Fruit fly (Drosophila melanogaster) whole organism, embryonic: Measurements from ENCODE around the gene gNacalpha.

ENCODE experiments used
- Atf3 ChIP-seq: fragments of 200-800 bp; sonication (Bioruptor generic); optimal IDR thresholded peaks from 3 replicates; lab custom pipeline; 2016; ENCODE audit warnings: missing biosample characterization, missing genetic modification characterization
- Atf6 ChIP-seq: fragments of 200-800 bp; sonication (Bioruptor generic); IDR thresholded peaks from 2 replicates; pipeline ENCODE4 v1.3.6; 2022; ENCODE audit warnings: missing biosample characterization, missing genetic modification characterization
- CG10366 ChIP-seq: fragments of 200-800 bp; sonication (Bioruptor generic); IDR thresholded peaks from 2 replicates; pipeline ENCODE4 v1.3.6; 2022; ENCODE audit warnings: missing biosample characterization, missing genetic modification characterization
- CG10543 ChIP-seq: fragments of 200-800 bp; sonication (Bioruptor generic); optimal IDR thresholded peaks from 3 replicates; lab custom pipeline; 2017; ENCODE audit warnings: missing biosample characterization, mild to moderate bottlenecking, missing genetic modification characterization, moderate library complexity
- CG11247 ChIP-seq: fragments of 200-800 bp; sonication (Bioruptor generic); IDR thresholded peaks from 2 replicates; pipeline ENCODE4 v1.3.6; 2022; ENCODE audit warnings: missing biosample characterization, missing genetic modification characterization
- CG11398 ChIP-seq: fragments of 200-800 bp; sonication (Bioruptor generic); optimal IDR thresholded peaks from 2 replicates; lab custom pipeline; 2016; ENCODE audit warnings: missing biosample characterization, missing genetic modification characterization
- CG12769 ChIP-seq: fragments of 200-800 bp; sonication (Bioruptor generic); optimal IDR thresholded peaks from 2 replicates; lab custom pipeline; 2019; ENCODE audit warnings: missing biosample characterization, mild to moderate bottlenecking, missing genetic modification characterization, moderate library complexity
- CG12942 ChIP-seq: fragments of 200-800 bp; sonication (Bioruptor generic); optimal IDR thresholded peaks from 3 replicates; lab custom pipeline; 2016; ENCODE audit warnings: missing biosample characterization, missing genetic modification characterization
- CG13424 ChIP-seq: fragments of 200-800 bp; sonication (Bioruptor generic); optimal IDR thresholded peaks from 2 replicates; lab custom pipeline; 2019; ENCODE audit warnings: missing biosample characterization, mild to moderate bottlenecking, missing genetic modification characterization, moderate library complexity
- CG14860 ChIP-seq: fragments of 200-800 bp; sonication (Bioruptor generic); IDR thresholded peaks from 3 replicates; pipeline ENCODE4 v1.3.6; 2022; ENCODE audit warnings: missing biosample characterization, missing genetic modification characterization; ENCODE audit not compliant: partially characterized antibody
- CG15479 ChIP-seq: fragments of 200-800 bp; sonication (Bioruptor generic); optimal IDR thresholded peaks from 3 replicates; lab custom pipeline; 2019; ENCODE audit warnings: missing biosample characterization, mild to moderate bottlenecking, missing genetic modification characterization, moderate library complexity
- CG17802 ChIP-seq: fragments of 200-800 bp; sonication (Bioruptor generic); optimal IDR thresholded peaks from 2 replicates; lab custom pipeline; 2018; ENCODE audit warnings: missing biosample characterization, mild to moderate bottlenecking, missing genetic modification characterization, moderate library complexity
- CG30431 ChIP-seq: fragments of 200-800 bp; sonication (Bioruptor generic); optimal IDR thresholded peaks from 2 replicates; lab custom pipeline; 2017; ENCODE audit warnings: missing biosample characterization, missing genetic modification characterization
- CG43689 ChIP-seq: fragments of 200-800 bp; sonication (Bioruptor generic); IDR thresholded peaks from 2 replicates; pipeline ENCODE4 v1.3.6; 2022; ENCODE audit warnings: missing biosample characterization, missing genetic modification characterization
- CG4404 ChIP-seq: fragments of 200-800 bp; sonication (Bioruptor generic); IDR thresholded peaks from 2 replicates; pipeline ENCODE4 v1.3.6; 2022; ENCODE audit warnings: missing biosample characterization, missing genetic modification characterization
- CG4854 ChIP-seq: fragments of 200-800 bp; sonication (Bioruptor generic); optimal IDR thresholded peaks from 2 replicates; lab custom pipeline; 2016; ENCODE audit warnings: missing biosample characterization, missing genetic modification characterization, inconsistent platforms
- CG7745 ChIP-seq: fragments of 200-800 bp; sonication (Bioruptor generic); optimal IDR thresholded peaks from 2 replicates; lab custom pipeline; 2018; ENCODE audit warnings: missing biosample characterization, mild to moderate bottlenecking, missing genetic modification characterization, moderate library complexity
- CG8478 ChIP-seq: fragments of >200 bp; optimal IDR thresholded peaks from 2 replicates; lab custom pipeline; 2018
- CG9215 ChIP-seq: fragments of 200-800 bp; sonication (Bioruptor generic); IDR thresholded peaks from 2 replicates; pipeline ENCODE4 v1.3.6; 2022; ENCODE audit warnings: missing biosample characterization, missing genetic modification characterization
- CkIIα-i1 ChIP-seq: fragments of 200-800 bp; sonication (Bioruptor generic); IDR thresholded peaks from 2 replicates; pipeline ENCODE4 v1.3.6; 2022; ENCODE audit warnings: missing biosample characterization, missing genetic modification characterization
- D ChIP-seq, 2 experiments: fragments of 200-800 bp in 1 of 2; fragments of >200 bp in 1 of 2; sonication (Bioruptor generic) in 1 of 2; optimal IDR thresholded peaks; 2 replicates in 1 of 2; 3 replicates in 1 of 2; lab custom pipeline; 2017; ENCODE audit warnings: mild to moderate bottlenecking in 1 of 2, missing biosample characterization in 1 of 2, missing genetic modification characterization in 1 of 2, missing genetic modification reagents in 1 of 2
- Fer2 ChIP-seq: fragments of 200-800 bp; sonication (Bioruptor generic); optimal IDR thresholded peaks from 2 replicates; lab custom pipeline; 2018; ENCODE audit warnings: missing biosample characterization, mild to moderate bottlenecking, missing genetic modification characterization, moderate library complexity
- HmgZ ChIP-seq: fragments of 200-800 bp; sonication (Bioruptor generic); optimal IDR thresholded peaks from 2 replicates; lab custom pipeline; 2018; ENCODE audit warnings: missing biosample characterization, mild to moderate bottlenecking, missing genetic modification characterization
- Hmr ChIP-seq: fragments of 200-800 bp; sonication (Bioruptor generic); optimal IDR thresholded peaks from 3 replicates; lab custom pipeline; 2017; ENCODE audit warnings: mild to moderate bottlenecking, missing biosample characterization, missing genetic modification reagents, missing genetic modification characterization
- Med ChIP-seq: fragments of 200-800 bp; sonication (Bioruptor generic); peaks from one replicate; lab custom pipeline; 2016; ENCODE audit warnings: missing biosample characterization, missing genetic modification characterization, mild to moderate bottlenecking, inconsistent platforms, moderate library complexity
- NFAT ChIP-seq: fragments of 200-800 bp; sonication (Bioruptor generic); IDR thresholded peaks from 2 replicates; pipeline ENCODE4 v1.3.6; 2022; ENCODE audit warnings: missing biosample characterization, missing genetic modification characterization
- Rfx ChIP-seq: fragments of 200-800 bp; sonication (Bioruptor generic); IDR thresholded peaks from 2 replicates; pipeline ENCODE4 v1.3.6; 2022; ENCODE audit warnings: missing biosample characterization, missing genetic modification characterization
- Side ChIP-seq: fragments of 200-800 bp; sonication (Bioruptor generic); optimal IDR thresholded peaks from 2 replicates; lab custom pipeline; 2016; ENCODE audit warnings: missing biosample characterization, missing genetic modification characterization
- TFAM ChIP-seq: fragments of 200-800 bp; sonication (Bioruptor generic); optimal IDR thresholded peaks from 2 replicates; lab custom pipeline; 2017; ENCODE audit warnings: missing biosample characterization, missing genetic modification characterization, inconsistent platforms
- Trl ChIP-seq, 3 experiments: fragments of >200 bp in 2 of 3; fragments of 200-800 bp in 1 of 3; sonication (Bioruptor generic) in 1 of 3; optimal IDR thresholded peaks; 2 replicates in 1 of 3; 3 replicates in 2 of 3; lab custom pipeline; 2016 to 2017; ENCODE audit warnings: missing biosample characterization in 1 of 3, missing genetic modification characterization in 1 of 3
- Xbp1 ChIP-seq: fragments of 200-800 bp; sonication (Bioruptor generic); optimal IDR thresholded peaks from 3 replicates; lab custom pipeline; 2016; ENCODE audit warnings: missing biosample characterization, mild to moderate bottlenecking, missing genetic modification characterization
- ase ChIP-seq: fragments of 200-800 bp; sonication (Bioruptor generic); IDR thresholded peaks from 3 replicates; pipeline ENCODE4 v1.3.6; 2022; ENCODE audit warnings: missing biosample characterization, missing genetic modification characterization
- az2 ChIP-seq: fragments of 200-800 bp; sonication (Bioruptor generic); optimal IDR thresholded peaks from 3 replicates; lab custom pipeline; 2016; ENCODE audit warnings: missing biosample characterization, missing genetic modification characterization
- bsh ChIP-seq, 2 experiments: fragments of 200-800 bp; sonication (Bioruptor generic); optimal IDR thresholded peaks; 2 replicates each; lab custom pipeline; 2017 to 2018; ENCODE audit warnings: mild to moderate bottlenecking in 2 of 2, missing biosample characterization in 2 of 2, missing genetic modification characterization in 2 of 2, moderate library complexity in 1 of 2
- cg ChIP-seq: fragments of 200-800 bp; sonication (Bioruptor generic); optimal IDR thresholded peaks from 3 replicates; lab custom pipeline; 2019; ENCODE audit warnings: missing biosample characterization, mild to moderate bottlenecking, missing genetic modification characterization, moderate library complexity
- chif ChIP-seq, 2 experiments: fragments of 200-800 bp; sonication (Bioruptor generic); optimal IDR thresholded peaks; 3 replicates each; lab custom pipeline; 2016; ENCODE audit warnings: missing biosample characterization in 2 of 2, missing genetic modification characterization in 2 of 2
- ci ChIP-seq: fragments of 200-800 bp; sonication (Bioruptor generic); IDR thresholded peaks from 3 replicates; pipeline ENCODE4 v1.3.6; 2022; ENCODE audit warnings: missing biosample characterization, missing genetic modification characterization
- hb ChIP-seq: fragments of 200-800 bp; sonication (Bioruptor generic); IDR thresholded peaks from 3 replicates; pipeline ENCODE4 v1.3.6; 2022; ENCODE audit warnings: missing biosample characterization, missing genetic modification characterization; ENCODE audit not compliant: partially characterized antibody
- kay ChIP-seq: fragments of 200-800 bp; sonication (Bioruptor generic); optimal IDR thresholded peaks from 2 replicates; lab custom pipeline; 2016; ENCODE audit warnings: missing biosample characterization, missing genetic modification characterization
- lab ChIP-seq: fragments of 200-800 bp; sonication (Bioruptor generic); optimal IDR thresholded peaks from 3 replicates; lab custom pipeline; 2017; ENCODE audit warnings: missing biosample characterization, missing genetic modification characterization, mild to moderate bottlenecking, moderate library complexity, missing genetic modification reagents
- lilli ChIP-seq: fragments of 200-800 bp; sonication (Bioruptor generic); optimal IDR thresholded peaks from 3 replicates; lab custom pipeline; 2016; ENCODE audit warnings: missing biosample characterization, missing genetic modification characterization
- nerfin-1 ChIP-seq: fragments of 200-800 bp; sonication (Bioruptor generic); optimal IDR thresholded peaks from 3 replicates; lab custom pipeline; 2019; ENCODE audit warnings: missing biosample characterization, mild to moderate bottlenecking, missing genetic modification characterization, moderate library complexity
- peb ChIP-seq: fragments of 200-800 bp; sonication (Bioruptor generic); IDR thresholded peaks from 2 replicates; pipeline ENCODE4 v1.3.6; 2022; ENCODE audit warnings: missing biosample characterization, missing genetic modification characterization
- pho ChIP-seq: fragments of 200-800 bp; sonication (Bioruptor generic); optimal IDR thresholded peaks from 2 replicates; lab custom pipeline; 2016; ENCODE audit warnings: missing biosample characterization, missing genetic modification characterization
- pita ChIP-seq: fragments of 200-800 bp; sonication (Bioruptor generic); optimal IDR thresholded peaks from 2 replicates; lab custom pipeline; 2017; ENCODE audit warnings: missing biosample characterization, mild to moderate bottlenecking, missing genetic modification characterization
- sens-2 ChIP-seq: fragments of 200-800 bp; sonication (Bioruptor generic); IDR thresholded peaks from 2 replicates; pipeline ENCODE4 v1.3.6; 2022; ENCODE audit warnings: missing biosample characterization, missing genetic modification characterization
- sr ChIP-seq: fragments of 200-800 bp; sonication (Bioruptor generic); IDR thresholded peaks from 3 replicates; pipeline ENCODE4 v1.3.6; 2022; ENCODE audit warnings: missing biosample characterization, missing genetic modification characterization
- stc ChIP-seq: fragments of 200-800 bp; sonication (Bioruptor generic); IDR thresholded peaks from 2 replicates; pipeline ENCODE4 v1.3.6; 2022; ENCODE audit warnings: missing biosample characterization, missing genetic modification characterization
- tap ChIP-seq: fragments of 200-800 bp; optimal IDR thresholded peaks from 3 replicates; lab custom pipeline; 2019; ENCODE audit warnings: missing biosample characterization, mild to moderate bottlenecking, missing genetic modification characterization, moderate library complexity
- toy ChIP-seq: fragments of 200-800 bp; sonication (Bioruptor generic); IDR thresholded peaks from 2 replicates; pipeline ENCODE4 v1.3.6; 2022; ENCODE audit warnings: missing biosample characterization, missing genetic modification characterization

The gNacalpha gene

DNA sequence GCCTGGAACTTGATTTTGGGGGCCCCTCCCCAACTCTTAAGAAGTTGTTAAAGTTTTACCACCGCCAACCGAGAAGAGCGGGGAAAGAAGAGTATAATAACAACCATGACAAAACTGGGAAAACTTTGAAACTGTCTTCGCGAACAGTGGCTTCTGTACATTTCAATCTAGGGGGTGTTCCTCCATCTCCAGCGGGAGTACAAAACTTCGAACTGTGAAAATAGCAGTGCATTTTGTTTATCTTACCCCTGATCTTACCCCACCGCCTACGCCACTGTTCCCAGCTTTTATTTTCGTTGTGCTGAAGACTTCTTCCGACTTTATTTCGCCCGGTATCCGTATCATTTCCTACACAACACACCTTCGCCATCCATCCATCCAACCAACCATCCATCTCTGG lies 33.9 kb downstream of the gNacalpha start (continued):
- TF ChIP-seq CG11247 (GFP tag; lab: Robert Waterston, UW) (0 out of 2 replicates have a peak, but pooled peaks have one; percentile 41), HmgZ (no peak), CG13424 (tag; lab: Kevin White, UChicago) (peak; percentile 13), CG10543 (GFP tag; lab: Kevin White, UChicago) (peak; percentile 4), CG10366 (GFP tag; lab: Robert Waterston, UW) (peak; percentile 49), CG4404 (GFP tag; lab: Robert Waterston, UW) (no peak; the same call in 1 of the 2 replicates), az2 (peak; percentile 3), CG14860 (no peak), NFAT (GFP tag; lab: Robert Waterston, UW) (0 out of 2 replicates have a peak, but pooled peaks have one; percentile 12), D (optimal IDR thresholded peaks at IDR 0.05; lab: Kevin White, UChicago) (no peak), D (GFP tag; optimal IDR thresholded peaks at IDR 0.05; lab: Kevin White, UChicago) (peak; percentile 6), CG12942 (no peak), Trl (optimal IDR thresholded peaks at IDR 0.05; lab: Kevin White, UChicago) (no peak), Trl (GFP tag; optimal IDR thresholded peaks at IDR 0.05; lab: Kevin White, UChicago) (peak; percentile 6), Atf6 (GFP tag; lab: Robert Waterston, UW) (0 out of 2 replicates have a peak, but pooled peaks have one; percentile 18), CG8478 (lab: Kevin White, UChicago) (no peak), bsh (GFP tag; optimal IDR thresholded peaks at IDR 0.05; lab: Kevin White, UChicago) (peak in 1 of 2 experiments; percentile 54), TFAM (GFP tag; lab: Kevin White, UChicago) (no peak), Med (GFP tag; lab: Kevin White, UChicago) (peak; percentile 85), toy (0 out of 2 replicates have a peak, but pooled peaks have one; percentile 44), lab (GFP tag; lab: Kevin White, UChicago) (peak; percentile 38), CG11398 (GFP tag; lab: Kevin White, UChicago) (no peak), nerfin-1 (tag; lab: Kevin White, UChicago) (no peak), ase (0 out of 3 replicates have a peak, but pooled peaks have one; percentile 37), CG30431 (GFP tag; lab: Kevin White, UChicago) (peak; percentile 13), Xbp1 (peak; percentile 11), cg (GFP tag; lab: Kevin White, UChicago) (no peak), pita (GFP tag; lab: Kevin White, UChicago) (no peak), Rfx (GFP tag; lab: Robert Waterston, UW) (peak; percentile 68), CG9215 (GFP tag; lab: Robert Waterston, UW) (no peak; the same call in 1 of the 2 replicates), CG12769 (tag; lab: Kevin White, UChicago) (peak; percentile 42), peb (no peak), CG43689 (GFP tag; lab: Robert Waterston, UW) (0 out of 2 replicates have a peak, but pooled peaks have one; percentile 9), CkIIα-i1 (GFP tag; lab: Robert Waterston, UW) (no peak), lilli (GFP tag; lab: Kevin White, UChicago) (peak; percentile 4), Hmr (GFP tag; lab: Kevin White, UChicago) (peak; percentile 48)

DNA sequence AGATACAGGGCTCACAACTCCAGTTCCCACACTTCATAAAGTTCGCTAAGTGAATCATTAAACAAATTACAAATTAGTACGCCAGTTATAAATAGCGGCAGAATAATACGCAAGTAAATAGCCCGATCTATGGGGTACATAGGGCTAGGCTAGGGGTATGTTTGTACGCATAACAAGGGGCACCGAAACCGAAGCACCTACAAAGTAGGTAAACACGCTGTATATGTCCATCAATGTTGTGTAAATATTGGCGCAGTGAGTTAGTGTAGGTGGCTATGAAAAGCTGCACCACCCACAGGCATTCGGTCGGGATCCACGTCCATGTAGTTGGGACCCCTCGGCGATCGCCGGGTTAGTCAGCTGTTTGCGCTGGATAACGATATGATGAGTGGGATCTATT lies 35.1 kb downstream of the gNacalpha start:
- peak; percentile 86 for TF ChIP-seq kay (GFP tag; lab: Kevin White, UChicago)
- TF ChIP-seq Side, result peak; percentile 96
- peak; percentile 93 for TF ChIP-seq pho (GFP tag; lab: Kevin White, UChicago)
- TF ChIP-seq tap (tag; lab: Kevin White, UChicago), result peak; percentile 89
- TF ChIP-seq CG7745, result peak; percentile 90
- peak; percentile 76 for TF ChIP-seq lilli (GFP tag; lab: Kevin White, UChicago)
- peak; percentile 32 for TF ChIP-seq CG15479 (GFP tag; lab: Kevin White, UChicago)
- peak; percentile 94 for TF ChIP-seq sr
- peak; percentile 91 for TF ChIP-seq stc (GFP tag; lab: Robert Waterston, UW)
- TF ChIP-seq CG4854, result peak; percentile 95
- TF ChIP-seq Xbp1, result peak; percentile 65
- TF ChIP-seq Atf3 (GFP tag; lab: Kevin White, UChicago), result peak; percentile 90
- no peak for TF ChIP-seq hb (GFP tag; lab: Robert Waterston, UW)
- peak; percentile 87 for TF ChIP-seq sens-2 (GFP tag; lab: Robert Waterston, UW)
- TF ChIP-seq Fer2 (tag; lab: Kevin White, UChicago), result peak; percentile 84
- TF ChIP-seq ci, result peak; percentile 97
- TF ChIP-seq CG17802 (tag; lab: Kevin White, UChicago), result peak; percentile 67
- TF ChIP-seq chif (GFP tag; optimal IDR thresholded peaks at IDR 0.05; lab: Kevin White, UChicago), result peak; percentile 87 to 94
